Fruit fly (Drosophila melanogaster) whole organism, embryonic: Measurements from ENCODE around the gene scaf6.

Experiments used
- Aef1 ChIP-seq: fragments of 200-800 bp; sonication (Bioruptor generic); IDR thresholded peaks from 3 replicates; pipeline ENCODE4 v1.3.6; 2022; ENCODE audit warnings: missing biosample characterization, missing genetic modification characterization
- Asciz ChIP-seq: fragments of 200-800 bp; sonication (Bioruptor generic); optimal IDR thresholded peaks from 2 replicates; lab custom pipeline; 2017; ENCODE audit warnings: missing biosample characterization, mild to moderate bottlenecking, missing genetic modification characterization, missing genetic modification reagents
- Blimp-1 ChIP-seq: fragments of 200-800 bp; sonication (Bioruptor generic); optimal IDR thresholded peaks from 3 replicates; lab custom pipeline; 2018; ENCODE audit warnings: missing biosample characterization, missing genetic modification characterization, mild to moderate bottlenecking, moderate library complexity, missing genetic modification reagents
- BtbVII ChIP-seq: fragments of 200-800 bp; sonication (Bioruptor generic); optimal IDR thresholded peaks from 3 replicates; lab custom pipeline; 2017; ENCODE audit warnings: missing biosample characterization, mild to moderate bottlenecking, missing genetic modification characterization
- C15 ChIP-seq: fragments of 200-800 bp; sonication (Bioruptor generic); IDR thresholded peaks from 3 replicates; pipeline ENCODE4 v1.3.6; 2022; ENCODE audit warnings: missing biosample characterization, missing genetic modification characterization
- CG10654 ChIP-seq: fragments of 200-800 bp; sonication (Bioruptor generic); optimal IDR thresholded peaks from 2 replicates; lab custom pipeline; 2016; ENCODE audit warnings: missing biosample characterization, missing genetic modification characterization
- CG10959 ChIP-seq: fragments of 200-800 bp; sonication (Bioruptor generic); IDR thresholded peaks from 2 replicates; pipeline ENCODE4 v1.3.6; 2022; ENCODE audit warnings: missing biosample characterization, missing genetic modification characterization
- CG11398 ChIP-seq: fragments of 200-800 bp; sonication (Bioruptor generic); optimal IDR thresholded peaks from 2 replicates; lab custom pipeline; 2016; ENCODE audit warnings: missing biosample characterization, missing genetic modification characterization
- CG13424 ChIP-seq: fragments of 200-800 bp; sonication (Bioruptor generic); optimal IDR thresholded peaks from 2 replicates; lab custom pipeline; 2019; ENCODE audit warnings: missing biosample characterization, mild to moderate bottlenecking, missing genetic modification characterization, moderate library complexity
- CG13624 ChIP-seq: fragments of 200-800 bp; sonication (Bioruptor generic); optimal IDR thresholded peaks from 2 replicates; lab custom pipeline; 2016; ENCODE audit warnings: missing biosample characterization, missing genetic modification characterization
- CG14014 ChIP-seq: fragments of 200-800 bp; sonication (Bioruptor generic); IDR thresholded peaks from 2 replicates; pipeline ENCODE4 v1.3.6; 2022; ENCODE audit warnings: missing biosample characterization, missing genetic modification characterization
- CG15011 ChIP-seq: fragments of 200-800 bp; sonication (Bioruptor generic); optimal IDR thresholded peaks from 3 replicates; lab custom pipeline; 2018; ENCODE audit warnings: missing biosample characterization, mild to moderate bottlenecking, missing genetic modification characterization
- CG15601 ChIP-seq: fragments of 200-800 bp; sonication (Bioruptor generic); optimal IDR thresholded peaks from 3 replicates; lab custom pipeline; 2019; ENCODE audit warnings: missing biosample characterization, mild to moderate bottlenecking, missing genetic modification characterization, moderate library complexity
- CG16813 ChIP-seq: fragments of 200-800 bp; sonication (Bioruptor generic); IDR thresholded peaks from 3 replicates; pipeline ENCODE4 v1.3.6; 2022; ENCODE audit warnings: missing biosample characterization, missing genetic modification characterization; ENCODE audit not compliant: partially characterized antibody
- CG2116 ChIP-seq: fragments of 200-800 bp; sonication (Bioruptor generic); optimal IDR thresholded peaks from 3 replicates; lab custom pipeline; 2018; ENCODE audit warnings: missing biosample characterization, mild to moderate bottlenecking, missing genetic modification characterization
- CG2678 ChIP-seq: fragments of 200-800 bp; sonication (Bioruptor generic); optimal IDR thresholded peaks from 3 replicates; lab custom pipeline; 2019; ENCODE audit warnings: missing biosample characterization, mild to moderate bottlenecking, missing genetic modification characterization, moderate library complexity
- CG30431 ChIP-seq: fragments of 200-800 bp; sonication (Bioruptor generic); optimal IDR thresholded peaks from 2 replicates; lab custom pipeline; 2017; ENCODE audit warnings: missing biosample characterization, missing genetic modification characterization
- CG3065 ChIP-seq: fragments of 200-800 bp; sonication (Bioruptor generic); optimal IDR thresholded peaks from 2 replicates; lab custom pipeline; 2016; ENCODE audit warnings: missing biosample characterization, missing genetic modification characterization
- CG32767 ChIP-seq: fragments of 200-800 bp; sonication (Bioruptor generic); IDR thresholded peaks from 2 replicates; pipeline ENCODE4 v1.3.6; 2022; ENCODE audit warnings: missing biosample characterization, missing genetic modification characterization
- CG4282 ChIP-seq: fragments of 200-800 bp; sonication (Bioruptor generic); optimal IDR thresholded peaks from 2 replicates; lab custom pipeline; 2016; ENCODE audit warnings: missing biosample characterization, missing genetic modification characterization
- CG6683 ChIP-seq: fragments of 200-800 bp; sonication (Bioruptor generic); optimal IDR thresholded peaks from 2 replicates; lab custom pipeline; 2017; ENCODE audit warnings: missing biosample characterization, mild to moderate bottlenecking, missing genetic modification characterization, missing genetic modification reagents
- CG6854 ChIP-seq: fragments of 200-800 bp; sonication (Bioruptor generic); optimal IDR thresholded peaks from 3 replicates; lab custom pipeline; 2017; ENCODE audit warnings: missing biosample characterization, mild to moderate bottlenecking, missing genetic modification characterization
- CG7271 ChIP-seq: fragments of 200-800 bp; sonication (Bioruptor generic); optimal IDR thresholded peaks from 2 replicates; lab custom pipeline; 2018; ENCODE audit warnings: missing biosample characterization, mild to moderate bottlenecking, missing genetic modification characterization, moderate library complexity
- CG7357 ChIP-seq: fragments of 200-800 bp; sonication (Bioruptor generic); IDR thresholded peaks from 3 replicates; pipeline ENCODE4 v1.3.6; 2022; ENCODE audit warnings: missing biosample characterization, missing genetic modification characterization
- CG7372 ChIP-seq: fragments of 200-800 bp; sonication (Bioruptor generic); IDR thresholded peaks from 2 replicates; pipeline ENCODE4 v1.3.6; 2022; ENCODE audit warnings: missing biosample characterization, missing genetic modification characterization
- CG7928 ChIP-seq: fragments of 200-800 bp; sonication (Bioruptor generic); optimal IDR thresholded peaks from 2 replicates; lab custom pipeline; 2017; ENCODE audit warnings: missing biosample characterization, mild to moderate bottlenecking, missing genetic modification characterization
- CHES-1-like ChIP-seq: fragments of 200-800 bp; sonication (Bioruptor generic); optimal IDR thresholded peaks from 2 replicates; lab custom pipeline; 2016; ENCODE audit warnings: missing biosample characterization, missing genetic modification characterization
- Dref ChIP-seq: fragments of 200-800 bp; sonication (Bioruptor generic); IDR thresholded peaks from 2 replicates; pipeline ENCODE4 v1.3.6; 2022; ENCODE audit warnings: missing biosample characterization, missing genetic modification characterization
- Drgx ChIP-seq: fragments of 200-800 bp; sonication (Bioruptor generic); IDR thresholded peaks from 2 replicates; pipeline ENCODE4 v1.3.6; 2022; ENCODE audit warnings: missing biosample characterization, missing genetic modification characterization
- E2f2 ChIP-seq: fragments of 200-800 bp; sonication (Bioruptor generic); IDR thresholded peaks from 2 replicates; pipeline ENCODE4 v1.3.6; 2022; ENCODE audit warnings: missing biosample characterization, missing genetic modification characterization
- Hr51 ChIP-seq, 2 experiments: fragments of 200-800 bp; sonication (Bioruptor generic); optimal IDR thresholded peaks; 2 replicates in 1 of 2; 3 replicates in 1 of 2; lab custom pipeline; 2016 to 2018; ENCODE audit warnings: missing biosample characterization in 2 of 2, missing genetic modification characterization in 2 of 2, mild to moderate bottlenecking in 1 of 2, moderate library complexity in 1 of 2
- Hr78 ChIP-seq, 2 experiments: fragments of 200-800 bp in 1 of 2; fragments of >200 bp in 1 of 2; sonication (Bioruptor generic) in 1 of 2; optimal IDR thresholded peaks; 2 replicates each; lab custom pipeline; 2017 to 2019; ENCODE audit warnings: missing biosample characterization in 2 of 2, missing genetic modification characterization in 2 of 2, mild to moderate bottlenecking in 1 of 2, moderate library complexity in 1 of 2
- Jarid2 ChIP-seq: fragments of 200-800 bp; sonication (Bioruptor generic); optimal IDR thresholded peaks from 3 replicates; lab custom pipeline; 2017; ENCODE audit warnings: mild to moderate bottlenecking, missing biosample characterization, missing genetic modification reagents, missing genetic modification characterization
- Nf-YB ChIP-seq: fragments of 200-800 bp; sonication (Bioruptor generic); optimal IDR thresholded peaks from 3 replicates; lab custom pipeline; 2019; ENCODE audit warnings: missing biosample characterization, mild to moderate bottlenecking, missing genetic modification characterization, moderate library complexity
- NfI ChIP-seq: fragments of 200-800 bp; sonication (Bioruptor generic); optimal IDR thresholded peaks from 3 replicates; lab custom pipeline; 2018; ENCODE audit warnings: missing biosample characterization, mild to moderate bottlenecking, missing genetic modification characterization, moderate library complexity
- Rfx ChIP-seq: fragments of 200-800 bp; sonication (Bioruptor generic); IDR thresholded peaks from 2 replicates; pipeline ENCODE4 v1.3.6; 2022; ENCODE audit warnings: missing biosample characterization, missing genetic modification characterization
- Sox100B ChIP-seq: fragments of 200-800 bp; sonication (Bioruptor generic); optimal IDR thresholded peaks from 3 replicates; lab custom pipeline; 2018; ENCODE audit warnings: missing biosample characterization, mild to moderate bottlenecking, missing genetic modification characterization
- ab ChIP-seq: fragments of 200-800 bp; sonication (Bioruptor generic); optimal IDR thresholded peaks from 2 replicates; lab custom pipeline; 2016; ENCODE audit warnings: missing biosample characterization, missing genetic modification characterization
- dmrt99B ChIP-seq: fragments of 200-800 bp; sonication (Bioruptor generic); optimal IDR thresholded peaks from 2 replicates; lab custom pipeline; 2018; ENCODE audit warnings: missing biosample characterization, mild to moderate bottlenecking, missing genetic modification characterization, moderate library complexity
- ewg ChIP-seq: fragments of 200-800 bp; sonication (Bioruptor generic); optimal IDR thresholded peaks from 3 replicates; lab custom pipeline; 2017; ENCODE audit warnings: mild to moderate bottlenecking, missing biosample characterization, missing genetic modification reagents, missing genetic modification characterization
- nerfin-1 ChIP-seq: fragments of 200-800 bp; sonication (Bioruptor generic); optimal IDR thresholded peaks from 3 replicates; lab custom pipeline; 2019; ENCODE audit warnings: missing biosample characterization, mild to moderate bottlenecking, missing genetic modification characterization, moderate library complexity
- nmo ChIP-seq: fragments of 200-800 bp; sonication (Bioruptor generic); optimal IDR thresholded peaks from 2 replicates; lab custom pipeline; 2018; ENCODE audit warnings: missing biosample characterization, mild to moderate bottlenecking, missing genetic modification characterization, moderate library complexity
- onecut ChIP-seq: fragments of 200-800 bp; sonication (Bioruptor generic); IDR thresholded peaks from 2 replicates; pipeline ENCODE4 v1.3.6; 2022; ENCODE audit warnings: missing biosample characterization, missing genetic modification characterization
- org-1 ChIP-seq: fragments of 200-800 bp; sonication (Bioruptor generic); optimal IDR thresholded peaks from 2 replicates; lab custom pipeline; 2017; ENCODE audit warnings: missing biosample characterization, missing genetic modification characterization
- tll ChIP-seq, 2 experiments: fragments of 200-800 bp in 1 of 2; fragments of >200 bp in 1 of 2; sonication (Bioruptor generic) in 1 of 2; optimal IDR thresholded peaks; 2 replicates each; lab custom pipeline; 2017 to 2019; ENCODE audit warnings: missing biosample characterization in 2 of 2, missing genetic modification characterization in 2 of 2, mild to moderate bottlenecking in 1 of 2, moderate library complexity in 1 of 2
- tx ChIP-seq: fragments of 200-800 bp; sonication (Bioruptor generic); optimal IDR thresholded peaks from 2 replicates; lab custom pipeline; 2016; ENCODE audit warnings: missing biosample characterization, missing genetic modification characterization
- usp ChIP-seq: fragments of >200 bp; optimal IDR thresholded peaks from 2 replicates; lab custom pipeline; 2017; ENCODE audit warnings: missing biosample characterization, missing genetic modification characterization
- vnd ChIP-seq: fragments of 200-800 bp; sonication (Bioruptor generic); IDR thresholded peaks from 3 replicates; pipeline ENCODE4 v1.3.6; 2022; ENCODE audit warnings: missing biosample characterization, missing genetic modification characterization; ENCODE audit not compliant: partially characterized antibody
- zfh1 ChIP-seq: fragments of 200-800 bp; sonication (Bioruptor generic); IDR thresholded peaks from 3 replicates; pipeline ENCODE4 v1.3.6; 2022; ENCODE audit warnings: missing biosample characterization, missing genetic modification characterization

scaf6 gene

dm6 chr3L:17004218-17004759, 38.1 kb downstream of the scaf6 start (continued):
- peak; percentile 89 for TF ChIP-seq Sox100B
- no peak for TF ChIP-seq Dref (GFP tag; lab: Robert Waterston, UW)
- TF ChIP-seq Jarid2 = peak; percentile 67
- peak; percentile 78 for TF ChIP-seq CG10654 (GFP tag; lab: Kevin White, UChicago)
- TF ChIP-seq CG4282 (GFP tag; lab: Kevin White, UChicago) = peak; percentile 83
- peak; percentile 93 for TF ChIP-seq nmo (GFP tag; lab: Kevin White, UChicago)
- TF ChIP-seq CG15011 (GFP tag; lab: Kevin White, UChicago) = peak; percentile 85
- TF ChIP-seq CG7372 = peak; percentile 82
- TF ChIP-seq CG16813 (GFP tag; lab: Robert Waterston, UW) = no peak
- TF ChIP-seq Drgx (GFP tag; lab: Robert Waterston, UW) = peak; percentile 73
- TF ChIP-seq CG30431 = peak; percentile 59
- TF ChIP-seq CG7271 (tag; lab: Kevin White, UChicago) = no peak
- peak; percentile 80 for TF ChIP-seq Blimp-1 (GFP tag; lab: Kevin White, UChicago)
- peak; percentile 86 for TF ChIP-seq tx (GFP tag; lab: Kevin White, UChicago)
- peak; percentile 89 for TF ChIP-seq org-1 (GFP tag; lab: Kevin White, UChicago)
- peak; percentile 33; the same call in 1 of the 2 replicates for TF ChIP-seq CG10959 (GFP tag; lab: Robert Waterston, UW)
- no peak for TF ChIP-seq vnd
- peak; percentile 82 to 95 for TF ChIP-seq Hr51 (GFP tag; optimal IDR thresholded peaks at IDR 0.05; lab: Kevin White, UChicago)
- TF ChIP-seq CG14014 (GFP tag; lab: Robert Waterston, UW) = peak; percentile 89
- TF ChIP-seq CG13624 = peak; percentile 89
- TF ChIP-seq CHES-1-like (GFP tag; lab: Kevin White, UChicago) = peak; percentile 92
- TF ChIP-seq CG11398 (GFP tag; lab: Kevin White, UChicago) = peak; percentile 87
- TF ChIP-seq CG15601 = peak; percentile 54
- TF ChIP-seq ewg = peak; percentile 73
- TF ChIP-seq Asciz (GFP tag; lab: Kevin White, UChicago) = peak; percentile 80
- peak; percentile 83 for TF ChIP-seq CG7357 (GFP tag; lab: Robert Waterston, UW)
- TF ChIP-seq usp (GFP tag; lab: Kevin White, UChicago) = no peak
- TF ChIP-seq CG2116 (GFP tag; lab: Kevin White, UChicago) = peak; percentile 48
- peak; percentile 54 for TF ChIP-seq ab (GFP tag; lab: Kevin White, UChicago)
- no peak for TF ChIP-seq tll (GFP tag; optimal IDR thresholded peaks at IDR 0.05; lab: Kevin White, UChicago)
- peak; percentile 85 for TF ChIP-seq C15 (GFP tag; lab: Robert Waterston, UW)
- TF ChIP-seq onecut (GFP tag; lab: Robert Waterston, UW) = peak; percentile 64
- peak; percentile 64 for TF ChIP-seq CG6683 (GFP tag; lab: Kevin White, UChicago)
- TF ChIP-seq Hr78 (GFP tag; optimal IDR thresholded peaks at IDR 0.05; lab: Kevin White, UChicago) = peak in 1 of 2 experiments; percentile 58
- TF ChIP-seq dmrt99B (tag; lab: Kevin White, UChicago) = peak; percentile 93
- TF ChIP-seq CG2678 = peak; percentile 88
- peak; percentile 82 for TF ChIP-seq zfh1 (GFP tag; lab: Robert Waterston, UW)
- peak; percentile 87 for TF ChIP-seq Rfx (GFP tag; lab: Robert Waterston, UW)
- peak; percentile 86 for TF ChIP-seq Aef1
- TF ChIP-seq CG32767 = peak; percentile 89
- TF ChIP-seq CG13424 (tag; lab: Kevin White, UChicago) = peak; percentile 87
- peak; percentile 73 for TF ChIP-seq CG6854 (GFP tag; lab: Kevin White, UChicago)
- peak; percentile 60 for TF ChIP-seq CG3065
- TF ChIP-seq CG7928 (GFP tag; lab: Kevin White, UChicago) = peak; percentile 29
- peak; percentile 76 for TF ChIP-seq Nf-YB
- peak; percentile 81 for TF ChIP-seq BtbVII
- TF ChIP-seq NfI (GFP tag; lab: Kevin White, UChicago) = peak; percentile 83
- TF ChIP-seq nerfin-1 (tag; lab: Kevin White, UChicago) = peak; percentile 50
- peak; percentile 62 for TF ChIP-seq E2f2 (GFP tag; lab: Robert Waterston, UW)
